Worm (Caenorhabditis elegans) whole organism, late embryonic: ENCODE measurements around the gene rib-1.
A peak's percentile ranks its signal among the peaks of the same experiment; 100 is the strongest.

ENCODE experiments used
- C08G9.2 ChIP-seq: sonication (generic microtip); optimal IDR thresholded peaks from 2 replicates; lab custom pipeline; 2016; ENCODE audit warnings: mild to moderate bottlenecking, missing genetic modification characterization, moderate library complexity, missing compliant biosample characterization
- K09A11.1 ChIP-seq: sonication (generic microtip); optimal IDR thresholded peaks from 2 replicates; lab custom pipeline; 2017; ENCODE audit warnings: antibody characterized with exemption, mild to moderate bottlenecking, missing genetic modification characterization, missing compliant biosample characterization; ENCODE audit not compliant: insufficient read depth
- ceh-14 ChIP-seq: sonication (generic microtip); optimal IDR thresholded peaks from 2 replicates; lab custom pipeline; 2016; ENCODE audit warnings: missing genotype, missing genetic modification characterization, missing compliant biosample characterization
- ceh-18 ChIP-seq: sonication (generic microtip); optimal IDR thresholded peaks from 2 replicates; lab custom pipeline; 2016; ENCODE audit warnings: missing genetic modification characterization, missing compliant biosample characterization
- ceh-19 ChIP-seq: fragments of 200-800 bp; sonication (Bioruptor generic); optimal IDR thresholded peaks from 2 replicates; lab custom pipeline; 2018; ENCODE audit warnings: mild to moderate bottlenecking, missing genetic modification characterization, missing compliant biosample characterization
- ceh-24 ChIP-seq: sonication (generic microtip); optimal IDR thresholded peaks from 2 replicates; lab custom pipeline; 2016; ENCODE audit warnings: mild to moderate bottlenecking, missing genetic modification characterization, missing compliant biosample characterization
- ceh-30 ChIP-seq: fragments of 150-350 bp; optimal IDR thresholded peaks from 2 replicates; lab custom pipeline; 2014; ENCODE audit warnings: missing biosample characterization, missing genetic modification characterization
- ceh-31 ChIP-seq: sonication (generic microtip); optimal IDR thresholded peaks from 2 replicates; lab custom pipeline; 2016; ENCODE audit warnings: missing genetic modification characterization, missing compliant biosample characterization
- ceh-34 ChIP-seq: sonication (generic microtip); optimal IDR thresholded peaks from 2 replicates; lab custom pipeline; 2016; ENCODE audit warnings: mild to moderate bottlenecking, missing genetic modification characterization, missing compliant biosample characterization
- ceh-9 ChIP-seq: sonication (generic microtip); optimal IDR thresholded peaks from 2 replicates; lab custom pipeline; 2016; ENCODE audit warnings: mild to moderate bottlenecking, missing genetic modification characterization, inconsistent platforms, missing compliant biosample characterization
- che-1 ChIP-seq: sonication (generic microtip); optimal IDR thresholded peaks from 2 replicates; lab custom pipeline; 2016; ENCODE audit warnings: mild to moderate bottlenecking, missing genetic modification characterization, missing compliant biosample characterization
- dve-1 ChIP-seq: sonication (generic microtip); optimal IDR thresholded peaks from 2 replicates; lab custom pipeline; 2017; ENCODE audit warnings: antibody characterized with exemption, mild to moderate bottlenecking, missing genetic modification characterization, missing compliant biosample characterization
- elt-4 ChIP-seq: sonication (generic microtip); optimal IDR thresholded peaks from 2 replicates; lab custom pipeline; 2016; ENCODE audit warnings: missing genetic modification characterization, missing compliant biosample characterization
- ets-4 ChIP-seq: sonication (generic microtip); optimal IDR thresholded peaks from 2 replicates; lab custom pipeline; 2016; ENCODE audit warnings: missing genetic modification characterization, missing compliant biosample characterization
- fax-1 ChIP-seq: sonication (generic microtip); optimal IDR thresholded peaks from 2 replicates; lab custom pipeline; 2016; ENCODE audit warnings: missing genotype, missing genetic modification characterization, missing compliant biosample characterization
- fkh-6 ChIP-seq: sonication (generic microtip); optimal IDR thresholded peaks from 2 replicates; lab custom pipeline; 2016; ENCODE audit warnings: missing genetic modification characterization, missing compliant biosample characterization
- gmeb-2 ChIP-seq: sonication (generic microtip); optimal IDR thresholded peaks from 2 replicates; lab custom pipeline; 2016; ENCODE audit warnings: missing genetic modification characterization, inconsistent platforms, missing compliant biosample characterization
- hlh-30 ChIP-seq: sonication (generic microtip); optimal IDR thresholded peaks from 2 replicates; lab custom pipeline; 2017; ENCODE audit warnings: antibody characterized with exemption, missing genetic modification characterization, missing compliant biosample characterization; ENCODE audit not compliant: insufficient read depth
- mec-3 ChIP-seq: sonication (generic microtip); optimal IDR thresholded peaks from 2 replicates; lab custom pipeline; 2016; ENCODE audit warnings: borderline replicate concordance, missing genetic modification characterization, missing compliant biosample characterization
- nfya-1 ChIP-seq: sonication (generic microtip); optimal IDR thresholded peaks from 2 replicates; lab custom pipeline; 2017; ENCODE audit warnings: missing genetic modification characterization, mild to moderate bottlenecking, missing compliant biosample characterization, antibody characterized with exemption, moderate library complexity
- npax-4 ChIP-seq: sonication (generic microtip); optimal IDR thresholded peaks from 2 replicates; lab custom pipeline; 2016; ENCODE audit warnings: missing genetic modification characterization, missing compliant biosample characterization
- odd-2 ChIP-seq: sonication (generic microtip); optimal IDR thresholded peaks from 2 replicates; lab custom pipeline; 2017; ENCODE audit warnings: antibody characterized with exemption, mild to moderate bottlenecking, missing genetic modification characterization, missing compliant biosample characterization
- pag-3 ChIP-seq: sonication (generic microtip); optimal IDR thresholded peaks from 2 replicates; lab custom pipeline; 2016; ENCODE audit warnings: missing compliant biosample characterization, missing genetic modification characterization, borderline replicate concordance
- pat-9 ChIP-seq: fragments of 200-800 bp; sonication (Bioruptor generic); optimal IDR thresholded peaks from 2 replicates; lab custom pipeline; 2018; ENCODE audit warnings: mild to moderate bottlenecking, missing genetic modification characterization, moderate library complexity, missing compliant biosample characterization
- pax-1 ChIP-seq: fragments of 150-350 bp; optimal IDR thresholded peaks from 2 replicates; lab custom pipeline; 2014; ENCODE audit warnings: missing biosample characterization, missing genetic modification characterization
- rnt-1 ChIP-seq: sonication (generic microtip); optimal IDR thresholded peaks from 2 replicates; lab custom pipeline; 2016; ENCODE audit warnings: missing genetic modification characterization, missing compliant biosample characterization
- sdc-2 ChIP-seq: sonication (generic microtip); optimal IDR thresholded peaks from 2 replicates; lab custom pipeline; 2016; ENCODE audit warnings: missing genotype, missing genetic modification characterization, missing compliant biosample characterization
- sox-2 ChIP-seq: fragments of 200-800 bp; sonication (Bioruptor generic); IDR thresholded peaks from 2 replicates; pipeline ENCODE4 v1.3.6; 2022; ENCODE audit warnings: missing genetic modification reagents, missing genetic modification characterization, missing compliant biosample characterization
- tbx-2 ChIP-seq: sonication (generic microtip); optimal IDR thresholded peaks from 2 replicates; lab custom pipeline; 2016; ENCODE audit warnings: missing genetic modification characterization, missing compliant biosample characterization
- ttx-3 ChIP-seq: sonication (generic microtip); optimal IDR thresholded peaks from 2 replicates; lab custom pipeline; 2016; ENCODE audit warnings: missing genetic modification reagents, missing genetic modification characterization, missing compliant biosample characterization
- unc-3 ChIP-seq, 2 experiments: fragments of 200-800 bp in 1 of 2; sonication (Bioruptor generic) in 1 of 2; sonication (generic microtip) in 1 of 2; conservative IDR thresholded peaks in 1 of 2; optimal IDR thresholded peaks in 1 of 2; 2 replicates each; pipeline versions ENCODE4 v1.3.6 to Lab custom; 2016 to 2022; ENCODE audit warnings: missing compliant biosample characterization in 2 of 2, missing genetic modification characterization in 2 of 2, missing genetic modification reagents in 1 of 2
- unc-42 ChIP-seq: sonication (generic microtip); optimal IDR thresholded peaks from 2 replicates; lab custom pipeline; 2016; ENCODE audit warnings: missing genotype, missing genetic modification characterization, missing compliant biosample characterization
- unc-86 ChIP-seq: sonication (generic microtip); optimal IDR thresholded peaks from 2 replicates; lab custom pipeline; 2016; ENCODE audit warnings: missing genetic modification characterization, missing compliant biosample characterization
- ztf-16 ChIP-seq: sonication (generic microtip); optimal IDR thresholded peaks from 2 replicates; lab custom pipeline; 2017; ENCODE audit warnings: missing genetic modification characterization, missing compliant biosample characterization

Gene rib-1

DNA sequence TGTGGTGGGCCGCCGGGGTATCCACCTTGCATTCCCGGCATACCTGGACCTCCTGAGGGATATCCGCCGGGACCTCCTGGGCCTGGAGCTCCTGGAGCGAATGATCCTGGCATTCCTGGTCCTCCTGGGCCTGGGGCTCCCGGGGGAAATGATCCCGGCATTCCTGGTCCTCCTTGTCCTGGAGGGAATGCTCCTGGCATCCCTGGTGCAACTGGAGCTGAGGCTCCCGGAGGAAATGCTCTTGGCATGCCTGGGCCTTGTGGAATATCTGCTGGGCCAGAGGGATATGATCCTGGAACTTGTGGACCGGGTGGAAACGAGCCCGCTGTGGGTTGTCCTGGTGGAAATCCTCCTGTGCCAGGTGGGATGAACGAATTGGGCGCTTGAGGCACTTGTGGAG, 13.6 kb upstream of the rib-1 start:
- TF ChIP-seq elt-4 (tag; lab: Kevin White, UChicago) (peak; percentile 87), mec-3 (tag; lab: Kevin White, UChicago) (peak; percentile 63), odd-2 (no peak), C08G9.2 (tag; lab: Kevin White, UChicago) (peak; percentile 23)

DNA sequence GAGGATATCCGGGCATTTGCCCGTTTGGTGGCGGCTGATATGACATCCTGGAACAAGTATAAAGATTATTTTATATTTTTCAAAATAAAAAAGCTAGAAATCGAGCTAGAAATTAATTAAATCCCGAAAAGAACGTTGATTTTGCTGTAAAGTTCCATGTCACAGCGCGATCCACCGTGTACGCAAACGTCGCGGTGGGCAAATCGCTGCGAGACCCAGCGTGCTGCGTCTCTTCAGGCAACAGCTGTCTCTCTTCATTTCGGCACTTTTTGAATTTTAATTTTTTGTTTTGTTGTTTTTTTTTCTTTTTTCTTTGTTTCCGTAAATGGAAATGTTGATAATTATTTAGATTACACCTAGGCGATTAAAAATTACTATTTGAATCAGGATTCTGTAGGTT, 12.4 kb upstream of the rib-1 start, which contains the start of gene sec-24.1:
TSS of gene sec-24.1 (minus strand) at position 49 of the 400 bp plus-strand sequence.
- TF ChIP-seq fkh-6, result no peak
- TF ChIP-seq dve-1 (tag; lab: Kevin White, UChicago), result peak; percentile 8
- no peak for TF ChIP-seq gmeb-2 (tag; lab: Kevin White, UChicago)
- no peak for TF ChIP-seq ceh-30 (tag; lab: Kevin White, UChicago)
- no peak for TF ChIP-seq hlh-30 (tag; lab: Kevin White, UChicago)
- TF ChIP-seq tbx-2, result peak; percentile 75
- TF ChIP-seq pax-1 (tag; lab: Kevin White, UChicago), result peak; percentile 13
- peak; percentile 94 for TF ChIP-seq nfya-1 (tag; lab: Kevin White, UChicago)
- TF ChIP-seq fax-1 (tag; lab: Kevin White, UChicago), result no peak
- peak; percentile 17 for TF ChIP-seq ets-4 (tag; lab: Kevin White, UChicago)
- TF ChIP-seq K09A11.1 (tag; lab: Kevin White, UChicago), result peak; percentile 59
- peak; percentile 3 for TF ChIP-seq unc-42 (tag; lab: Kevin White, UChicago)
- TF ChIP-seq rnt-1 (tag; lab: Kevin White, UChicago), result peak; percentile 7
- no peak for TF ChIP-seq unc-3 (GFP tag; conservative IDR thresholded peaks at IDR 0.05; lab: Robert Waterston, UW)
- no peak for TF ChIP-seq unc-3 (tag; optimal IDR thresholded peaks at IDR 0.05; lab: Kevin White, UChicago)
- no peak for TF ChIP-seq ceh-14 (tag; lab: Kevin White, UChicago)
- TF ChIP-seq pat-9 (tag; lab: Kevin White, UChicago), result peak; percentile 51
- peak; percentile 18 for TF ChIP-seq ceh-18
- peak; percentile 42 for TF ChIP-seq ceh-31 (tag; lab: Kevin White, UChicago)
- no peak for TF ChIP-seq unc-86 (tag; lab: Kevin White, UChicago)

DNA sequence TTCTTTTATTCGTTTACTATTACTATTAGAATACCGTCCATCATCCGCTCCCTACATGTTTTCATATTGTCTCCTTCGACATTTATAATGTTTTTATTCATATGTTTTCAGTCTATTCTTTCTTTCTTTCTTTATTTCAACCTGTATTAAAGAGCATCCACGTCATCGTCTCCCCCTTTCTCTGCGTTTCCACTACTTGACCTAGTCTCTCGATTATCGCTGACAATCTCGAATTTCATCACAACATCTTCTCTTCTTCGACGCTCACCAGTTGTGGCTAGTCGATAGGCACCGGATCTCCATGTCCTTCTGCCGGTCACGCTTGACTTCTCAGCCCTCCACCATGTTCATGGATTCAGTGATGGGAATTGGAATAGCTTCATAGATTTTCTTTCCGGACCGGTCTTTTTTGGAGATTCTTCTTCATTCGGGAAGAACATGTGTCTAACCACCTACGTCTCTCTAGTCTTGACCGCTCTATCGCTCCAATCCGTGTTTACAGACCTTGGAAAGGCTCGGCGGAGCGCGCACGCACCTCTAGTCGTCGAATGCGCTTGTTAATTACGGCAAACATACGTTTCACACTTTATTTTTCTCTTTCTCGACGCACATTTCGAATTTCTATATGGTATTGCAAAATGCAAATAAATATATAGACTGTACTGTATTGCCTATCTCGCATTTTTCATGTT, 10.2 kb upstream of the rib-1 start:
- TF ChIP-seq ztf-16 (tag; lab: Kevin White, UChicago), result no peak
- peak; percentile 33 for TF ChIP-seq sdc-2
- TF ChIP-seq ceh-34 (tag; lab: Kevin White, UChicago), result peak; percentile 30

DNA sequence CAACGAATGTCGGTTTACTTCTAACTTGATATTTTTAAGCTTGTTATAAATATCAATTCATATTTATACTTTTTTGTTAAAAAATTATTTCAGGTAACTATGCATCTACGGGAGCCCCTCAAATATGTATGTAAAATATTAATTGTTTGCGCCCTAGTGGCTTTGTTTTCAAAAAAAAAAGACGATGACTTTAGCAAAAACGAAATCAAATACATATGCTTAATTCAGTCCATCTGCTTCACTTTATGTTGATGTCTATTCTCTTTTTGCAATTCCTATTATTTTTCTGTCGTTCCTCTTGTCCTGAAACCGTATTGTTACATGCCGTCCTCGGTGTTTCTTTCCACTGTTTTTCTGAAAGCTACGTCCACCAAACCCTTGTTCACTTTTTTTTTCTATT, 8.8 kb upstream of the rib-1 start:
- TF ChIP-seq sox-2, result no peak
- no peak for TF ChIP-seq ceh-19 (GFP tag; lab: Kevin White, UChicago)

DNA sequence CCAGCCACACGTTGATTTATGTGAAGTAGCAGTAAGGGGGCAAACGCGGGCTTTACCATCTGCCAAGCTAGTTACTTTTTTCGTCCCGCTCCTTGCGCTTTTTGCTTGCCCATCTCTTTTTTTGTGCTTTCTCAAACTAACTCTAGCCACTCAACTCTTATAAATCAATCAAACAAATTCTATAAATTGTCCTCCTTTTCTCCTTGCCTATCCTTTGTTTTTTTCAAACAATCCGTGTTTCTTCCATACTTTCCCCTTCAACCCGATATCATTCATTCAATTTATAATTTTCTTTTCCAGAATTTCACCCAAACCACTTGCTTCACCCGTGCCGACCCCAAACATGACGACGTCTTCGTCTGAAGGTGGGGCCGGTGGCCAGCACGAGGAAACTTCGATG, 8.4 kb upstream of the rib-1 start, which contains the start of gene srgp-1:
TSS of gene srgp-1 (plus strand) at position 301 of the 400 bp plus-strand sequence.
- TF ChIP-seq fax-1 (tag; lab: Kevin White, UChicago), result no peak
- no peak for TF ChIP-seq che-1 (tag; lab: Kevin White, UChicago)
- no peak for TF ChIP-seq unc-86 (tag; lab: Kevin White, UChicago)
- no peak for TF ChIP-seq ceh-24
- no peak for TF ChIP-seq pag-3 (tag; lab: Kevin White, UChicago)
- no peak for TF ChIP-seq npax-4 (tag; lab: Kevin White, UChicago)
- TF ChIP-seq unc-42 (tag; lab: Kevin White, UChicago), result no peak
- no peak for TF ChIP-seq ceh-9
- no peak for TF ChIP-seq dve-1 (tag; lab: Kevin White, UChicago)
- TF ChIP-seq ttx-3 (tag; lab: Kevin White, UChicago), result no peak
- no peak for TF ChIP-seq hlh-30 (tag; lab: Kevin White, UChicago)
